Worm (Caenorhabditis elegans) whole organism, late embryonic: Measurements from ENCODE around the gene sru-48.

ENCODE experiments used
- F13H6.1 ChIP-seq: sonication (generic microtip); optimal IDR thresholded peaks from 2 replicates; lab custom pipeline; 2016; ENCODE audit warnings: missing genetic modification characterization, missing compliant biosample characterization
- ahr-1 ChIP-seq: sonication (generic microtip); optimal IDR thresholded peaks from 2 replicates; lab custom pipeline; 2016; ENCODE audit warnings: missing genetic modification characterization, missing compliant biosample characterization
- ama-1 ChIP-seq: fragments of 150-350 bp; optimal IDR thresholded peaks from 2 replicates; lab custom pipeline; 2014
- ceh-19 ChIP-seq: fragments of 200-800 bp; sonication (Bioruptor generic); optimal IDR thresholded peaks from 2 replicates; lab custom pipeline; 2018; ENCODE audit warnings: mild to moderate bottlenecking, missing genetic modification characterization, missing compliant biosample characterization
- ceh-45 ChIP-seq: fragments of 200-800 bp; sonication (Bioruptor generic); IDR thresholded peaks from 2 replicates; pipeline ENCODE4 v1.3.6; 2022; ENCODE audit warnings: missing genetic modification reagents, missing genetic modification characterization, missing compliant biosample characterization
- ceh-9 ChIP-seq: sonication (generic microtip); optimal IDR thresholded peaks from 2 replicates; lab custom pipeline; 2016; ENCODE audit warnings: mild to moderate bottlenecking, missing genetic modification characterization, inconsistent platforms, missing compliant biosample characterization
- dmd-4 ChIP-seq: sonication (generic microtip); optimal IDR thresholded peaks from 2 replicates; lab custom pipeline; 2016; ENCODE audit warnings: borderline replicate concordance, missing genetic modification characterization, missing compliant biosample characterization
- lim-6 ChIP-seq: sonication (generic microtip); optimal IDR thresholded peaks from 2 replicates; lab custom pipeline; 2016; ENCODE audit warnings: missing genetic modification characterization, missing compliant biosample characterization
- pha-4 ChIP-seq: fragments of 150-350 bp; optimal IDR thresholded peaks from 2 replicates; lab custom pipeline; 2018; ENCODE audit warnings: missing biosample characterization, missing genetic modification reagents, missing genetic modification characterization
- sdc-2 ChIP-seq: sonication (generic microtip); optimal IDR thresholded peaks from 2 replicates; lab custom pipeline; 2016; ENCODE audit warnings: missing genotype, missing genetic modification characterization, missing compliant biosample characterization
- sox-2 ChIP-seq: fragments of 200-800 bp; sonication (Bioruptor generic); IDR thresholded peaks from 2 replicates; pipeline ENCODE4 v1.3.6; 2022; ENCODE audit warnings: missing genetic modification reagents, missing genetic modification characterization, missing compliant biosample characterization
- tbx-2 ChIP-seq: sonication (generic microtip); optimal IDR thresholded peaks from 2 replicates; lab custom pipeline; 2016; ENCODE audit warnings: missing genetic modification characterization, missing compliant biosample characterization
- unc-42 ChIP-seq: sonication (generic microtip); optimal IDR thresholded peaks from 2 replicates; lab custom pipeline; 2016; ENCODE audit warnings: missing genotype, missing genetic modification characterization, missing compliant biosample characterization
- ztf-16 ChIP-seq: sonication (generic microtip); optimal IDR thresholded peaks from 2 replicates; lab custom pipeline; 2017; ENCODE audit warnings: missing genetic modification characterization, missing compliant biosample characterization

- TF ChIP-seq ama-1, result no peak
- TF ChIP-seq ahr-1, result no peak
- TF ChIP-seq sdc-2 (tag; lab: Kevin White, UChicago), result no peak
- no peak for TF ChIP-seq unc-42 (tag; lab: Kevin White, UChicago)
- TF ChIP-seq pha-4 (tag; lab: Kevin White, UChicago), result no peak
- no peak for TF ChIP-seq ceh-45 (GFP tag; lab: Robert Waterston, UW)
- no peak for TF ChIP-seq dmd-4 (tag; lab: Kevin White, UChicago)
- no peak for TF ChIP-seq ztf-16 (tag; lab: Kevin White, UChicago)
- no peak for TF ChIP-seq sox-2 (GFP tag; lab: Robert Waterston, UW)
- TF ChIP-seq F13H6.1 (tag; lab: Kevin White, UChicago), result no peak
- no peak for TF ChIP-seq ceh-9
- TF ChIP-seq lim-6, result no peak
- TF ChIP-seq ceh-19 (GFP tag; lab: Kevin White, UChicago), result no peak
- no peak for TF ChIP-seq tbx-2 (tag; lab: Kevin White, UChicago)
Measured at ce11 chrX:5151403-5151802, 28.6 kb upstream of the sru-48 start.
